Worm (Caenorhabditis elegans) whole organism, L2 larva: ENCODE data around the gene clec-82.

ENCODE experiments used
- aly-2 ChIP-seq: fragments of 150-350 bp; optimal IDR thresholded peaks from 2 replicates; lab custom pipeline; 2014; ENCODE audit warnings: missing biosample characterization, missing genetic modification characterization
- lin-39 ChIP-seq: fragments of 150-350 bp; optimal IDR thresholded peaks from 2 replicates; lab custom pipeline; 2014; ENCODE audit warnings: missing biosample characterization, missing genetic modification reagents, missing genetic modification characterization
- nhr-11 ChIP-seq: fragments of 150-350 bp; optimal IDR thresholded peaks from 2 replicates; lab custom pipeline; 2014; ENCODE audit warnings: missing biosample characterization, missing genetic modification characterization
- nhr-12 ChIP-seq: fragments of 150-350 bp; optimal IDR thresholded peaks from 2 replicates; lab custom pipeline; 2014; ENCODE audit warnings: missing biosample characterization, missing genetic modification characterization
- nhr-23 ChIP-seq: fragments of 150-350 bp; optimal IDR thresholded peaks from 2 replicates; lab custom pipeline; 2014; ENCODE audit warnings: missing biosample characterization, missing genetic modification reagents, missing genetic modification characterization
- nhr-6 ChIP-seq: fragments of 150-350 bp; optimal IDR thresholded peaks from 2 replicates; lab custom pipeline; 2014; ENCODE audit warnings: missing biosample characterization, missing genetic modification characterization
- skn-1 ChIP-seq: sonication (generic microtip); optimal IDR thresholded peaks from 2 replicates; lab custom pipeline; 2017; ENCODE audit warnings: missing biosample characterization, missing genetic modification characterization
- snpc-4 ChIP-seq: fragments of 150-350 bp; optimal IDR thresholded peaks from 2 replicates; lab custom pipeline; 2014; ENCODE audit warnings: missing biosample characterization, missing genetic modification characterization
- unc-62 ChIP-seq: fragments of 150-350 bp; optimal IDR thresholded peaks from 2 replicates; lab custom pipeline; 2014; ENCODE audit warnings: missing biosample characterization, missing genetic modification reagents, missing genetic modification characterization

ce11 chrIV:2838308-2838707 is 2.8 kb downstream of the clec-82 start, which contains the start of gene Y54G2A.7:
- TF ChIP-seq unc-62 (GFP tag; lab: Kevin White, UChicago) = no peak
- no peak for TF ChIP-seq snpc-4 (tag; lab: Kevin White, UChicago)
- TF ChIP-seq skn-1 (tag; lab: Kevin White, UChicago) = no peak
- TF ChIP-seq nhr-6 (tag; lab: Kevin White, UChicago) = no peak
- TF ChIP-seq nhr-11 (tag; lab: Kevin White, UChicago) = no peak
- TF ChIP-seq lin-39 (tag; lab: Kevin White, UChicago) = no peak
- no peak for TF ChIP-seq aly-2
- no peak for TF ChIP-seq nhr-23 (tag; lab: Kevin White, UChicago)
- no peak for TF ChIP-seq nhr-12
